Worm (Caenorhabditis elegans) whole organism, L3 larva: ENCODE results near the gene F55C12.4.

Source experiments
- R02D3.7 ChIP-seq: fragments of 150-350 bp; optimal IDR thresholded peaks from 2 replicates; lab custom pipeline; 2014; ENCODE audit warnings: missing biosample characterization, missing genetic modification characterization
- aly-2 ChIP-seq: fragments of 150-350 bp; optimal IDR thresholded peaks from 2 replicates; lab custom pipeline; 2014; ENCODE audit warnings: missing biosample characterization, missing genetic modification characterization
- ama-1 ChIP-seq: fragments of 150-350 bp; optimal IDR thresholded peaks from 2 replicates; lab custom pipeline; 2018
- ceh-16 ChIP-seq: sonication (generic microtip); optimal IDR thresholded peaks from 2 replicates; lab custom pipeline; 2017; ENCODE audit warnings: missing biosample characterization, missing genetic modification characterization
- ceh-28 ChIP-seq: fragments of 150-350 bp; optimal IDR thresholded peaks from 2 replicates; lab custom pipeline; 2014; ENCODE audit warnings: missing biosample characterization, missing genetic modification reagents, missing genetic modification characterization
- ceh-82 ChIP-seq: fragments of 150-350 bp; optimal IDR thresholded peaks from 2 replicates; lab custom pipeline; 2014; ENCODE audit warnings: missing biosample characterization, missing genetic modification characterization
- ceh-9 ChIP-seq: sonication (generic microtip); optimal IDR thresholded peaks from 2 replicates; lab custom pipeline; 2018; ENCODE audit warnings: missing biosample characterization, missing genetic modification characterization
- egl-5 ChIP-seq: fragments of 150-350 bp; optimal IDR thresholded peaks from 2 replicates; lab custom pipeline; 2017; ENCODE audit warnings: missing biosample characterization, missing genetic modification reagents, missing genetic modification characterization, inconsistent platforms
- elt-1 ChIP-seq: fragments of 150-350 bp; optimal IDR thresholded peaks from 2 replicates; lab custom pipeline; 2014; ENCODE audit warnings: missing biosample characterization, missing genetic modification characterization
- elt-2 ChIP-seq: sonication (generic microtip); optimal IDR thresholded peaks from 2 replicates; lab custom pipeline; 2016; ENCODE audit warnings: missing genetic modification reagents, mild to moderate bottlenecking, missing genetic modification characterization, missing compliant biosample characterization
- fkh-2 ChIP-seq: fragments of 150-350 bp; optimal IDR thresholded peaks from 2 replicates; lab custom pipeline; 2014; ENCODE audit warnings: missing biosample characterization, missing genetic modification reagents, missing genetic modification characterization
- fos-1 ChIP-seq: fragments of 150-350 bp; optimal IDR thresholded peaks from 2 replicates; lab custom pipeline; 2014; ENCODE audit warnings: missing biosample characterization, missing genetic modification characterization
- jun-1 ChIP-seq: fragments of 150-350 bp; optimal IDR thresholded peaks from 2 replicates; lab custom pipeline; 2014; ENCODE audit warnings: missing biosample characterization, missing genetic modification reagents, missing genetic modification characterization
- lin-15B ChIP-seq: fragments of 150-350 bp; optimal IDR thresholded peaks from 2 replicates; lab custom pipeline; 2014; ENCODE audit warnings: missing biosample characterization, missing genetic modification characterization
- lin-39 ChIP-seq: fragments of 150-350 bp; optimal IDR thresholded peaks from 2 replicates; lab custom pipeline; 2018; ENCODE audit warnings: missing biosample characterization, missing genetic modification reagents, missing genetic modification characterization
- lsy-12 ChIP-seq: sonication (generic microtip); optimal IDR thresholded peaks from 2 replicates; lab custom pipeline; 2016; ENCODE audit warnings: mild to moderate bottlenecking, missing genetic modification characterization, missing compliant biosample characterization
- mdl-1 ChIP-seq: fragments of 150-350 bp; optimal IDR thresholded peaks from 2 replicates; lab custom pipeline; 2014; ENCODE audit warnings: missing biosample characterization, missing genetic modification characterization
- mml-1 ChIP-seq: fragments of 150-350 bp; sonication (generic microtip); optimal IDR thresholded peaks from 3 replicates; lab custom pipeline; 2014; ENCODE audit warnings: missing biosample characterization, missing genetic modification characterization
- nhr-11 ChIP-seq: fragments of 150-350 bp; optimal IDR thresholded peaks from 2 replicates; lab custom pipeline; 2014; ENCODE audit warnings: missing biosample characterization, missing genetic modification characterization
- nhr-12 ChIP-seq: fragments of 150-350 bp; optimal IDR thresholded peaks from 2 replicates; lab custom pipeline; 2014; ENCODE audit warnings: missing biosample characterization, missing genetic modification characterization
- nhr-23 ChIP-seq: fragments of 150-350 bp; optimal IDR thresholded peaks from 2 replicates; lab custom pipeline; 2014; ENCODE audit warnings: missing biosample characterization, missing genetic modification reagents, missing genetic modification characterization
- nhr-25 ChIP-seq: sonication (generic microtip); optimal IDR thresholded peaks from 2 replicates; lab custom pipeline; 2017; ENCODE audit warnings: missing biosample characterization, missing genetic modification characterization
- nhr-28 ChIP-seq: fragments of 150-350 bp; optimal IDR thresholded peaks from 2 replicates; lab custom pipeline; 2014; ENCODE audit warnings: missing biosample characterization, missing genetic modification characterization
- nhr-67 ChIP-seq: fragments of 150-350 bp; optimal IDR thresholded peaks from 2 replicates; lab custom pipeline; 2014; ENCODE audit warnings: missing biosample characterization, missing genetic modification characterization
- nhr-76 ChIP-seq: fragments of 150-350 bp; sonication (generic microtip); optimal IDR thresholded peaks from 5 replicates; lab custom pipeline; 2014; ENCODE audit warnings: missing biosample characterization, missing genetic modification characterization
- nhr-77 ChIP-seq: fragments of 150-350 bp; optimal IDR thresholded peaks from 2 replicates; lab custom pipeline; 2014; ENCODE audit warnings: missing biosample characterization, missing genetic modification characterization
- pha-4 ChIP-seq: fragments of 150-350 bp; optimal IDR thresholded peaks from 2 replicates; lab custom pipeline; 2014; ENCODE audit warnings: missing biosample characterization, missing genetic modification reagents, missing genetic modification characterization
- sea-2 ChIP-seq: fragments of 150-350 bp; sonication (generic microtip); optimal IDR thresholded peaks from 4 replicates; lab custom pipeline; 2014; ENCODE audit warnings: missing biosample characterization, missing genetic modification reagents, missing genetic modification characterization
- skn-1 ChIP-seq: fragments of 150-350 bp; optimal IDR thresholded peaks from 2 replicates; lab custom pipeline; 2014; ENCODE audit warnings: missing biosample characterization, missing genetic modification characterization
- snpc-4 ChIP-seq: fragments of 150-350 bp; optimal IDR thresholded peaks from 2 replicates; lab custom pipeline; 2014; ENCODE audit warnings: missing biosample characterization, missing genetic modification characterization
- tbx-2 ChIP-seq: sonication (generic microtip); optimal IDR thresholded peaks from 2 replicates; lab custom pipeline; 2016; ENCODE audit warnings: mild to moderate bottlenecking, missing genetic modification characterization, missing compliant biosample characterization
- unc-39 ChIP-seq: sonication (generic microtip); optimal IDR thresholded peaks from 4 replicates; lab custom pipeline; 2017; ENCODE audit warnings: missing biosample characterization, missing genetic modification characterization
- unc-62 ChIP-seq: fragments of 150-350 bp; sonication (generic microtip); optimal IDR thresholded peaks from 4 replicates; lab custom pipeline; 2014; ENCODE audit warnings: missing biosample characterization, missing genetic modification reagents, missing genetic modification characterization
- zag-1 ChIP-seq: fragments of 150-350 bp; optimal IDR thresholded peaks from 2 replicates; lab custom pipeline; 2014; ENCODE audit warnings: missing biosample characterization, missing genetic modification characterization
- ztf-4 ChIP-seq: fragments of 150-350 bp; optimal IDR thresholded peaks from 2 replicates; lab custom pipeline; 2014; ENCODE audit warnings: missing biosample characterization, missing genetic modification characterization

The F55C12.4 gene

ce11 chrII:5899865-5900486, 41.8 kb upstream of the F55C12.4 start:
- TF ChIP-seq lin-15B (tag; lab: Kevin White, UChicago) = no peak
- TF ChIP-seq lsy-12 (tag; lab: Kevin White, UChicago) = no peak
- peak; percentile 65 for TF ChIP-seq elt-2 (tag; lab: Kevin White, UChicago)
- no peak for TF ChIP-seq mdl-1 (tag; lab: Kevin White, UChicago)
- TF ChIP-seq ztf-4 (tag; lab: Kevin White, UChicago) = no peak

- TF ChIP-seq mml-1 (tag; lab: Kevin White, UChicago) (no peak), nhr-23 (tag; lab: Kevin White, UChicago) (peak; percentile 89), ama-1 (lab: Kevin White, UChicago) (peak; percentile 16), nhr-12 (tag; lab: Kevin White, UChicago) (no peak), unc-62 (GFP tag; lab: Kevin White, UChicago) (no peak), ztf-4 (tag; lab: Kevin White, UChicago) (no peak), sea-2 (GFP tag; lab: Kevin White, UChicago) (no peak), nhr-76 (tag; lab: Kevin White, UChicago) (no peak), aly-2 (tag; lab: Kevin White, UChicago) (no peak), pha-4 (tag; lab: Kevin White, UChicago) (peak; percentile 83), unc-39 (no peak), lin-39 (no peak), jun-1 (tag; lab: Kevin White, UChicago) (no peak)
Measured at ce11 chrII:5899080-5899479, 40.9 kb upstream of the F55C12.4 start.

- TF ChIP-seq skn-1 (tag; lab: Kevin White, UChicago) (no peak), nhr-11 (tag; lab: Kevin White, UChicago) (peak; percentile 87)
Measured at ce11 chrII:5896512-5896911, 38.3 kb upstream of the F55C12.4 start.

- TF ChIP-seq ama-1 (lab: Kevin White, UChicago) (no peak), snpc-4 (tag; lab: Kevin White, UChicago) (no peak), nhr-23 (tag; lab: Kevin White, UChicago) (no peak), jun-1 (tag; lab: Kevin White, UChicago) (no peak), mdl-1 (tag; lab: Kevin White, UChicago) (no peak), nhr-77 (no peak), fkh-2 (no peak), nhr-76 (tag; lab: Kevin White, UChicago) (no peak), nhr-25 (tag; lab: Kevin White, UChicago) (no peak), elt-1 (tag; lab: Kevin White, UChicago) (no peak), mml-1 (tag; lab: Kevin White, UChicago) (no peak), ceh-9 (tag; lab: Kevin White, UChicago) (no peak), elt-2 (tag; lab: Kevin White, UChicago) (no peak)
- TF ChIP-seq, all 47 proteins: peak for 0
Measured at ce11 chrII:5895870-5896269, 37.6 kb upstream of the F55C12.4 start, which contains the start of gene F59G1.4. TSS of gene F59G1.4 (plus strand) at chrII:5896170.

DNA sequence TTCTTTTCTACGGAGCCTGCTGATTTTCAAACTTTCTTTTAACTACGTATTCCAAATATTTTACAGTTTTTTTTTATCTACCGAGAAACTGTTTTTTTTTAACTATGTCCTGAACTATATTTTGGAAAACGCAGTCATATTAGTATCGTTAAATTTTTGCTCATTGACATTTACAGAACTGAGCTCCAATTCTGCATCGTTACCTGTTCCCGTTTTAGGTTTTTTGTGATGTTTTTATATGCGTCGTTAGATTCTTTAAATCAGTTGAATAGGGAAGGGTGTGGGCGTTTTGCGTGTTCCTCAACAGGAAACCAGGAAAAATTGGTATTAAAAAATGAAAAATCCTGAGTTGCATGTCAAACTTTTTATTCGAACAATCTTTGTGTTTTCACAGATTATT, 34.6 kb upstream of the F55C12.4 start:
- TF ChIP-seq tbx-2 = no peak
- TF ChIP-seq nhr-11 (tag; lab: Kevin White, UChicago) = no peak
- no peak for TF ChIP-seq elt-1 (tag; lab: Kevin White, UChicago)
- no peak for TF ChIP-seq nhr-28
- TF ChIP-seq zag-1 = no peak
- TF ChIP-seq fos-1 = no peak
- no peak for TF ChIP-seq ceh-16
- no peak for TF ChIP-seq R02D3.7 (tag; lab: Kevin White, UChicago)
- TF ChIP-seq ceh-28 = no peak
- no peak for TF ChIP-seq ceh-82 (tag; lab: Kevin White, UChicago)
- TF ChIP-seq egl-5 (tag; lab: Kevin White, UChicago) = no peak
- no peak for TF ChIP-seq jun-1 (tag; lab: Kevin White, UChicago)
- TF ChIP-seq nhr-67 (tag; lab: Kevin White, UChicago) = no peak
- TF ChIP-seq unc-62 (GFP tag; lab: Kevin White, UChicago) = no peak
- no peak for TF ChIP-seq aly-2 (tag; lab: Kevin White, UChicago)
